Worm (Caenorhabditis elegans) whole organism, late embryonic: Measurements from ENCODE around the gene Y41C4A.11.

Experiments used
- C08G9.2 ChIP-seq: sonication (generic microtip); optimal IDR thresholded peaks from 2 replicates; lab custom pipeline; 2016; ENCODE audit warnings: mild to moderate bottlenecking, missing genetic modification characterization, moderate library complexity, missing compliant biosample characterization
- C38D4.7 ChIP-seq: fragments of 200-800 bp; sonication (Bioruptor generic); optimal IDR thresholded peaks from 2 replicates; lab custom pipeline; 2018; ENCODE audit warnings: mild to moderate bottlenecking, missing genetic modification characterization, moderate library complexity, missing compliant biosample characterization
- F13H6.1 ChIP-seq: sonication (generic microtip); optimal IDR thresholded peaks from 2 replicates; lab custom pipeline; 2016; ENCODE audit warnings: missing genetic modification characterization, missing compliant biosample characterization
- K02D7.2 ChIP-seq: sonication (generic microtip); optimal IDR thresholded peaks from 2 replicates; lab custom pipeline; 2017; ENCODE audit warnings: mild to moderate bottlenecking, missing genetic modification characterization, missing compliant biosample characterization
- T23F11.4 ChIP-seq: fragments of 200-800 bp; sonication (Bioruptor generic); optimal IDR thresholded peaks from 2 replicates; lab custom pipeline; 2018; ENCODE audit warnings: mild to moderate bottlenecking, missing genetic modification characterization, missing compliant biosample characterization
- Y22D7AL.16 ChIP-seq: sonication (generic microtip); optimal IDR thresholded peaks from 2 replicates; lab custom pipeline; 2016; ENCODE audit warnings: missing genetic modification characterization, missing compliant biosample characterization
- ahr-1 ChIP-seq: sonication (generic microtip); optimal IDR thresholded peaks from 2 replicates; lab custom pipeline; 2016; ENCODE audit warnings: missing genetic modification characterization, missing compliant biosample characterization
- ceh-14 ChIP-seq: sonication (generic microtip); optimal IDR thresholded peaks from 2 replicates; lab custom pipeline; 2016; ENCODE audit warnings: missing genotype, missing genetic modification characterization, missing compliant biosample characterization
- ceh-2 ChIP-seq: sonication (generic microtip); optimal IDR thresholded peaks from 2 replicates; lab custom pipeline; 2016; ENCODE audit warnings: missing genotype, missing genetic modification characterization, missing compliant biosample characterization
- ceh-24 ChIP-seq: sonication (generic microtip); optimal IDR thresholded peaks from 2 replicates; lab custom pipeline; 2016; ENCODE audit warnings: mild to moderate bottlenecking, missing genetic modification characterization, missing compliant biosample characterization
- ceh-31 ChIP-seq: sonication (generic microtip); optimal IDR thresholded peaks from 2 replicates; lab custom pipeline; 2016; ENCODE audit warnings: missing genetic modification characterization, missing compliant biosample characterization
- ceh-34 ChIP-seq: sonication (generic microtip); optimal IDR thresholded peaks from 2 replicates; lab custom pipeline; 2016; ENCODE audit warnings: mild to moderate bottlenecking, missing genetic modification characterization, missing compliant biosample characterization
- ceh-45 ChIP-seq: fragments of 200-800 bp; sonication (Bioruptor generic); IDR thresholded peaks from 2 replicates; pipeline ENCODE4 v1.3.6; 2022; ENCODE audit warnings: missing genetic modification reagents, missing genetic modification characterization, missing compliant biosample characterization
- ceh-6 ChIP-seq: fragments of 200-800 bp; sonication (Bioruptor generic); optimal IDR thresholded peaks from 2 replicates; lab custom pipeline; 2018; ENCODE audit warnings: mild to moderate bottlenecking, missing genetic modification characterization, missing compliant biosample characterization
- dmd-4 ChIP-seq: sonication (generic microtip); optimal IDR thresholded peaks from 2 replicates; lab custom pipeline; 2016; ENCODE audit warnings: borderline replicate concordance, missing genetic modification characterization, missing compliant biosample characterization
- ets-4 ChIP-seq: sonication (generic microtip); optimal IDR thresholded peaks from 2 replicates; lab custom pipeline; 2016; ENCODE audit warnings: missing genetic modification characterization, missing compliant biosample characterization
- eyg-1 ChIP-seq: sonication (generic microtip); optimal IDR thresholded peaks from 2 replicates; lab custom pipeline; 2016; ENCODE audit warnings: missing genotype, missing genetic modification characterization, missing compliant biosample characterization
- hlh-13 ChIP-seq: fragments of 200-800 bp; sonication (Bioruptor generic); optimal IDR thresholded peaks from 2 replicates; lab custom pipeline; 2018; ENCODE audit warnings: mild to moderate bottlenecking, missing genetic modification characterization, missing compliant biosample characterization
- hlh-15 ChIP-seq: sonication (generic microtip); optimal IDR thresholded peaks from 2 replicates; lab custom pipeline; 2016; ENCODE audit warnings: missing genetic modification characterization, missing compliant biosample characterization
- hlh-30 ChIP-seq: sonication (generic microtip); optimal IDR thresholded peaks from 2 replicates; lab custom pipeline; 2017; ENCODE audit warnings: antibody characterized with exemption, missing genetic modification characterization, missing compliant biosample characterization; ENCODE audit not compliant: insufficient read depth
- hlh-6 ChIP-seq: sonication (generic microtip); optimal IDR thresholded peaks from 2 replicates; lab custom pipeline; 2016; ENCODE audit warnings: missing genotype, missing genetic modification characterization, missing compliant biosample characterization
- hlh-8 ChIP-seq: sonication (generic microtip); optimal IDR thresholded peaks from 2 replicates; lab custom pipeline; 2016; ENCODE audit warnings: missing genotype, missing genetic modification characterization, missing compliant biosample characterization
- lim-6 ChIP-seq: sonication (generic microtip); optimal IDR thresholded peaks from 2 replicates; lab custom pipeline; 2016; ENCODE audit warnings: missing genetic modification characterization, missing compliant biosample characterization
- madf-2 ChIP-seq: sonication (generic microtip); optimal IDR thresholded peaks from 2 replicates; lab custom pipeline; 2017; ENCODE audit warnings: missing genetic modification characterization, missing compliant biosample characterization
- mec-3 ChIP-seq: sonication (generic microtip); optimal IDR thresholded peaks from 2 replicates; lab custom pipeline; 2016; ENCODE audit warnings: borderline replicate concordance, missing genetic modification characterization, missing compliant biosample characterization
- nhr-232 ChIP-seq: sonication (generic microtip); optimal IDR thresholded peaks from 2 replicates; lab custom pipeline; 2016; ENCODE audit warnings: missing genetic modification characterization, missing compliant biosample characterization
- odd-2 ChIP-seq: sonication (generic microtip); optimal IDR thresholded peaks from 2 replicates; lab custom pipeline; 2017; ENCODE audit warnings: antibody characterized with exemption, mild to moderate bottlenecking, missing genetic modification characterization, missing compliant biosample characterization
- pag-3 ChIP-seq: sonication (generic microtip); optimal IDR thresholded peaks from 2 replicates; lab custom pipeline; 2016; ENCODE audit warnings: missing compliant biosample characterization, missing genetic modification characterization, borderline replicate concordance
- pat-9 ChIP-seq: fragments of 200-800 bp; sonication (Bioruptor generic); optimal IDR thresholded peaks from 2 replicates; lab custom pipeline; 2018; ENCODE audit warnings: mild to moderate bottlenecking, missing genetic modification characterization, moderate library complexity, missing compliant biosample characterization
- pha-4 ChIP-seq: fragments of 150-350 bp; optimal IDR thresholded peaks from 2 replicates; lab custom pipeline; 2018; ENCODE audit warnings: missing biosample characterization, missing genetic modification reagents, missing genetic modification characterization
- pqm-1 ChIP-seq: sonication (generic microtip); optimal IDR thresholded peaks from 2 replicates; lab custom pipeline; 2016; ENCODE audit warnings: missing genetic modification characterization, missing compliant biosample characterization
- pros-1 ChIP-seq: fragments of 150-350 bp; optimal IDR thresholded peaks from 2 replicates; lab custom pipeline; 2014; ENCODE audit warnings: missing biosample characterization, missing genetic modification reagents, missing genetic modification characterization
- rnt-1 ChIP-seq: sonication (generic microtip); optimal IDR thresholded peaks from 2 replicates; lab custom pipeline; 2016; ENCODE audit warnings: missing genetic modification characterization, missing compliant biosample characterization
- sox-4 ChIP-seq: sonication (generic microtip); optimal IDR thresholded peaks from 2 replicates; lab custom pipeline; 2017; ENCODE audit warnings: mild to moderate bottlenecking, missing genetic modification characterization, inconsistent platforms, missing compliant biosample characterization
- syd-9 ChIP-seq: sonication (generic microtip); optimal IDR thresholded peaks from 2 replicates; lab custom pipeline; 2016; ENCODE audit warnings: mild to moderate bottlenecking, missing genetic modification characterization, moderate library complexity, missing compliant biosample characterization
- tbx-2 ChIP-seq: sonication (generic microtip); optimal IDR thresholded peaks from 2 replicates; lab custom pipeline; 2016; ENCODE audit warnings: missing genetic modification characterization, missing compliant biosample characterization
- tbx-7 ChIP-seq: sonication (generic microtip); optimal IDR thresholded peaks from 2 replicates; lab custom pipeline; 2016; ENCODE audit warnings: missing genotype, missing genetic modification characterization, missing compliant biosample characterization
- unc-3 ChIP-seq, 2 experiments: fragments of 200-800 bp in 1 of 2; sonication (Bioruptor generic) in 1 of 2; sonication (generic microtip) in 1 of 2; conservative IDR thresholded peaks in 1 of 2; optimal IDR thresholded peaks in 1 of 2; 2 replicates each; pipeline versions ENCODE4 v1.3.6 to Lab custom; 2016 to 2022; ENCODE audit warnings: missing compliant biosample characterization in 2 of 2, missing genetic modification characterization in 2 of 2, missing genetic modification reagents in 1 of 2
- unc-42 ChIP-seq: sonication (generic microtip); optimal IDR thresholded peaks from 2 replicates; lab custom pipeline; 2016; ENCODE audit warnings: missing genotype, missing genetic modification characterization, missing compliant biosample characterization
- unc-55 ChIP-seq: sonication (generic microtip); optimal IDR thresholded peaks from 2 replicates; lab custom pipeline; 2017; ENCODE audit warnings: missing biosample characterization, missing genetic modification reagents, missing genetic modification characterization
- unc-86 ChIP-seq: sonication (generic microtip); optimal IDR thresholded peaks from 2 replicates; lab custom pipeline; 2016; ENCODE audit warnings: missing genetic modification characterization, missing compliant biosample characterization
- ztf-16 ChIP-seq: sonication (generic microtip); optimal IDR thresholded peaks from 2 replicates; lab custom pipeline; 2017; ENCODE audit warnings: missing genetic modification characterization, missing compliant biosample characterization

Gene Y41C4A.11

DNA sequence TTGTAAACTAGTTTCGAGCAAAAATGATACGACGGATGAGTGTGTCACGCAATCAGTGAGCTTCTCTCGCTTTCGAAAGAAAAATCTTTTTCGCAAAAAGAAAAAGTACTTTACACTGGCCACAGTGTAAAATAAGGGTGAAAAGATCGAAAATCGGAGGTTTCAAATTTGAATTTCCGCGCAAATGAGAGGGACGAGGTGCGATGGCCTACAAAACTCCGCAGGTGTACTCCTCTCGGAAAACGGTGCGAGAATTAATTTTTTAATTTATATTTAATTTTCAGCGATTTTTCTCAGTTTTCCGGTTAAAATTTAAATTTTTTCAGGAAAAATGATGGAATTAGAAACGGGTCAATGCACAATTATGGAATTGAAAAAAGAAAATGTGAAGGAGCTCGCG lies 27.1 kb downstream of the Y41C4A.11 start, which contains the start of gene mrt-2 (continued):
- TF ChIP-seq hlh-8 (tag; lab: Kevin White, UChicago): peak; percentile 77
- TF ChIP-seq ceh-14 (tag; lab: Kevin White, UChicago): peak; percentile 71
- peak; percentile 66 for TF ChIP-seq rnt-1 (tag; lab: Kevin White, UChicago)
- peak; percentile 6 for TF ChIP-seq unc-55 (GFP tag; lab: Kevin White, UChicago)
- peak; percentile 96 for TF ChIP-seq ets-4

DNA sequence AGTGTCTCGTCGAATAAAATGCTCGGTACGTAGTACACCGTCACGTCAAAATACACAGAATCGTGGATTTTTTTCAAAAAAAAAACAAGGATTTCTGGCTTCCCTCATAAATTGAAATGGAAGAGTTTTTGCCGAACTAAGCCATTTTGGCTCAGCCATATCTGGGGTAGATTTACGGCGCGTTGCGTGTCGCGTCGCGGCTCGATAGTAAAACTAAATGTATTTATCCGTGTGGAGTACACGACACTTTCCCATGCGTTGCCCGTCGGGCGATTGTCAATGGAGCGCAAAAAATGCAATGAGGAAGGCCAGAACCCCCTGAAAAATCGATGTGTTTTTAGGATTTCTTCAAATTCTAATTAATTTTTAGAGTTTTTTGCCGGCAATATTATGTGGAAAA lies 30.6 kb downstream of the Y41C4A.11 start:
- TF ChIP-seq C08G9.2 (tag; lab: Kevin White, UChicago): no peak
- TF ChIP-seq ets-4: no peak
- TF ChIP-seq F13H6.1 (tag; lab: Kevin White, UChicago): no peak
- TF ChIP-seq ceh-31 (tag; lab: Kevin White, UChicago): no peak
- no peak for TF ChIP-seq lim-6 (tag; lab: Kevin White, UChicago)
- no peak for TF ChIP-seq tbx-2 (tag; lab: Kevin White, UChicago)
- TF ChIP-seq pat-9 (tag; lab: Kevin White, UChicago): no peak
- TF ChIP-seq mec-3: no peak
- TF ChIP-seq pag-3 (tag; lab: Kevin White, UChicago): no peak
- TF ChIP-seq ceh-45 (GFP tag; lab: Robert Waterston, UW): no peak

DNA sequence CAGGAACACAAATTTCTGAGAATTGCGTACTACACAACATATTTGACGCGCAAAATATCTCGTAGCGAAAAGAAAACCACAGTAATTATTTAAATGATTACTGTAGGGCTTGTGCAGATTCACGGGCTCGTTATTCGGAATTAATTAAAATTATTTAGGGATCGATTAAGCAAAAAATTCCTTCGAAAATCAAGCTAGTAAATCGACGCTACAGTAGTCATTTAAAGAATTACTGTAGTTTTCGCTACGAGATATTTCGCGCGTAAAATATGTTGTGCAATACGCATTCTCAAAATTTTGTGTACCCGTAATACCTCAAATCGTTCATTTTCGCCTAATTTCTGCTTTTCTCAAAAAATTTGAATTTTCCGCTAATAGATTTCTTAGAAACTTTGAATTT lies 31.2 kb downstream of the Y41C4A.11 start:
- no peak for TF ChIP-seq dmd-4 (tag; lab: Kevin White, UChicago)
- TF ChIP-seq pha-4 (tag; lab: Kevin White, UChicago): no peak
- TF ChIP-seq hlh-30 (tag; lab: Kevin White, UChicago): no peak
- TF ChIP-seq ztf-16 (tag; lab: Kevin White, UChicago): no peak
- TF ChIP-seq madf-2 (tag; lab: Kevin White, UChicago): no peak
- no peak for TF ChIP-seq F13H6.1 (tag; lab: Kevin White, UChicago)
- TF ChIP-seq unc-86 (tag; lab: Kevin White, UChicago): no peak
- TF ChIP-seq ceh-34 (tag; lab: Kevin White, UChicago): no peak

DNA sequence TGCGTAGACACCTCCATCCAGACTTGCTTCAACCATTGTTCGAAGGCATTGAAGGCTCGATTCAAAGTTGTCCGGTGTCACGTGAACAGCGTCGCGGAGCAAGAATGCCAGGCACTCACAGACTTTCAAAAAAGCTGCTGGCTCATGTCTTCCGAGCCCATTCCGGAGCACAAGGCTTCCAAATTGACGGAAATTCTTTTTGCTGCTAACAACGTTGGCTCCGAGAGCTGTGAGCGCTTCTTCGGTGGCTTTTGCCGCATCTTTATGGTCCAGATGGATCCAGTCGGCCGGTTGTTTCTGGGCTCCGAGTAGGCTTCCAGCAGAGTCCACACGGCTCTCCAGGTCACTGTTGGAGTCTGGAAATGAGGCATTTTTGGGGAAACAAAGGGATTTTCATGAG lies 38.2 kb downstream of the Y41C4A.11 start:
- TF ChIP-seq syd-9 (tag; lab: Kevin White, UChicago): no peak
- TF ChIP-seq tbx-7 (tag; lab: Kevin White, UChicago): no peak
- no peak for TF ChIP-seq lim-6 (tag; lab: Kevin White, UChicago)
- TF ChIP-seq pros-1 (tag; lab: Kevin White, UChicago): no peak
- no peak for TF ChIP-seq ceh-45 (GFP tag; lab: Robert Waterston, UW)
- no peak for TF ChIP-seq pag-3 (tag; lab: Kevin White, UChicago)
- TF ChIP-seq ahr-1 (tag; lab: Kevin White, UChicago): no peak
- TF ChIP-seq hlh-15 (tag; lab: Kevin White, UChicago): no peak
- TF ChIP-seq ceh-31 (tag; lab: Kevin White, UChicago): no peak
- no peak for TF ChIP-seq dmd-4 (tag; lab: Kevin White, UChicago)
- no peak for TF ChIP-seq hlh-6
- no peak for TF ChIP-seq pqm-1 (tag; lab: Kevin White, UChicago)
- TF ChIP-seq rnt-1 (tag; lab: Kevin White, UChicago): no peak
- TF ChIP-seq nhr-232: no peak
- no peak for TF ChIP-seq K02D7.2 (tag; lab: Kevin White, UChicago)
- TF ChIP-seq ceh-6 (GFP tag; lab: Kevin White, UChicago): no peak
- no peak for TF ChIP-seq sox-4 (tag; lab: Kevin White, UChicago)
- TF ChIP-seq ceh-2: no peak
- TF ChIP-seq, all 69 proteins: peak for 0

DNA sequence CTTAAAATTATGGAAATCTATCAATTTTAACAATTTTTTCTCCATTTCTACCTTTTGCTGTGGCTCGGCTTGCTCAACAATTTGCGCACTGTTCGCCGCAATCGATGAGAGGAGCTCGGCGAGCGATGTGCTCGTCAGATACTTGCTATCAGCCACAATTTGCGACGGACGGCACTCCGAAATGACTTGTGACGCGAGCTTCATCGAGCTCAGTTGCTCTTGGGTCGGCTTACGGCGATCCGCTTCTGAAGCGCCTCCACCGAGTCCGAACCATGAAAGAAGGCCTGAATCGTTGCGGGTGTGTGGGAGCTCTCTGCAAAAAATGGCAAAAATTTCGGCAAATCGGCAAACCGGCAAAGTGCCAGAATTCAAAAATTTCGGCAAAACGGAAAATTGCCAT lies 41.0 kb downstream of the Y41C4A.11 start:
- TF ChIP-seq unc-42 (no peak), eyg-1 (tag; lab: Kevin White, UChicago) (no peak), Y22D7AL.16 (tag; lab: Kevin White, UChicago) (no peak), odd-2 (no peak), ceh-2 (no peak), C38D4.7 (no peak), unc-86 (tag; lab: Kevin White, UChicago) (no peak), T23F11.4 (GFP tag; lab: Kevin White, UChicago) (no peak), ceh-24 (tag; lab: Kevin White, UChicago) (no peak), unc-3 (GFP tag; conservative IDR thresholded peaks at IDR 0.05; lab: Robert Waterston, UW) (no peak), unc-3 (tag; optimal IDR thresholded peaks at IDR 0.05; lab: Kevin White, UChicago) (no peak), ceh-34 (tag; lab: Kevin White, UChicago) (no peak), K02D7.2 (tag; lab: Kevin White, UChicago) (no peak), pag-3 (tag; lab: Kevin White, UChicago) (no peak), hlh-13 (no peak)
